Worm (Caenorhabditis elegans) whole organism, late embryonic: ENCODE results near the gene K01A12.3.

ENCODE experiments used
- ceh-31 ChIP-seq: sonication (generic microtip); optimal IDR thresholded peaks from 2 replicates; lab custom pipeline; 2016; ENCODE audit warnings: missing genetic modification characterization, missing compliant biosample characterization
- odd-2 ChIP-seq: sonication (generic microtip); optimal IDR thresholded peaks from 2 replicates; lab custom pipeline; 2017; ENCODE audit warnings: antibody characterized with exemption, mild to moderate bottlenecking, missing genetic modification characterization, missing compliant biosample characterization
- unc-42 ChIP-seq: sonication (generic microtip); optimal IDR thresholded peaks from 2 replicates; lab custom pipeline; 2016; ENCODE audit warnings: missing genotype, missing genetic modification characterization, missing compliant biosample characterization

DNA sequence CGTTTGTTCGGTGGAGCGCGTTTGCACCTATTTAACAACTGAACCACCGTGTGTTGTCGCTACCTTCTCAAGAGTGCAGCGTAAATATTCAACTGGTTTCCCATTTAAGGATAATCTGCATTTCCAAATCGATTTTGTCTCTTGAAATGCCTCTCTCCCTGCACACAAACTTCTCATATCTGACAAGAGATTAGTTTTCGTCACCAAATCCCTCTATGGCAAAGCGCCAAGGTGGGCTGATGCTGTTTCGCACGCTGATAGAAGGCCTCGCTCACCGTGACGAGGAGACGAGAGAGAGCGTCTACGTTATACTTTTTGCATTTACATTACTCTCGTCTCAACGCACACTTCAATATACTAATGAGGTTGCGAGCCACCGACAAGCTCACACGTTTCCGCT lies 25.3 kb downstream of the K01A12.3 start:
- TF ChIP-seq odd-2 (no peak), unc-42 (tag; lab: Kevin White, UChicago) (no peak), ceh-31 (tag; lab: Kevin White, UChicago) (no peak)
